Worm (Caenorhabditis elegans) whole organism, L3 larva: Measurements from ENCODE around the gene pqn-32.

ENCODE experiments used
- R02D3.7 ChIP-seq: fragments of 150-350 bp; optimal IDR thresholded peaks from 2 replicates; lab custom pipeline; 2014; ENCODE audit warnings: missing biosample characterization, missing genetic modification characterization
- ZK546.5 ChIP-seq: sonication (generic microtip); optimal IDR thresholded peaks from 2 replicates; lab custom pipeline; 2017; ENCODE audit warnings: missing biosample characterization, missing genetic modification characterization
- aly-2 ChIP-seq: fragments of 150-350 bp; optimal IDR thresholded peaks from 2 replicates; lab custom pipeline; 2014; ENCODE audit warnings: missing biosample characterization, missing genetic modification characterization
- ama-1 ChIP-seq: fragments of 150-350 bp; optimal IDR thresholded peaks from 2 replicates; lab custom pipeline; 2018
- ceh-16 ChIP-seq: sonication (generic microtip); optimal IDR thresholded peaks from 2 replicates; lab custom pipeline; 2017; ENCODE audit warnings: missing biosample characterization, missing genetic modification characterization
- ceh-28 ChIP-seq: fragments of 150-350 bp; optimal IDR thresholded peaks from 2 replicates; lab custom pipeline; 2014; ENCODE audit warnings: missing biosample characterization, missing genetic modification reagents, missing genetic modification characterization
- ceh-82 ChIP-seq: fragments of 150-350 bp; optimal IDR thresholded peaks from 2 replicates; lab custom pipeline; 2014; ENCODE audit warnings: missing biosample characterization, missing genetic modification characterization
- ceh-9 ChIP-seq: sonication (generic microtip); optimal IDR thresholded peaks from 2 replicates; lab custom pipeline; 2018; ENCODE audit warnings: missing biosample characterization, missing genetic modification characterization
- daf-12 ChIP-seq: fragments of 150-350 bp; optimal IDR thresholded peaks from 2 replicates; lab custom pipeline; 2014; ENCODE audit warnings: missing biosample characterization, missing genetic modification reagents, missing genetic modification characterization
- egl-27 ChIP-seq: sonication (generic microtip); optimal IDR thresholded peaks from 4 replicates; lab custom pipeline; 2017; ENCODE audit warnings: missing biosample characterization, missing genetic modification reagents, missing genetic modification characterization
- egl-5 ChIP-seq: fragments of 150-350 bp; optimal IDR thresholded peaks from 2 replicates; lab custom pipeline; 2017; ENCODE audit warnings: missing biosample characterization, missing genetic modification reagents, missing genetic modification characterization, inconsistent platforms
- elt-1 ChIP-seq: fragments of 150-350 bp; optimal IDR thresholded peaks from 2 replicates; lab custom pipeline; 2014; ENCODE audit warnings: missing biosample characterization, missing genetic modification characterization
- elt-2 ChIP-seq: sonication (generic microtip); optimal IDR thresholded peaks from 2 replicates; lab custom pipeline; 2016; ENCODE audit warnings: missing genetic modification reagents, mild to moderate bottlenecking, missing genetic modification characterization, missing compliant biosample characterization
- elt-3 ChIP-seq, 3 experiments: fragments of 150-350 bp in 1 of 3; sonication (generic microtip) in 2 of 3; optimal IDR thresholded peaks; 2 replicates in 2 of 3; 4 replicates in 1 of 3; lab custom pipeline; 2014 to 2017; ENCODE audit warnings: missing biosample characterization in 3 of 3, missing genetic modification characterization in 3 of 3
- eor-1 ChIP-seq, 2 experiments: fragments of 150-350 bp; optimal IDR thresholded peaks; 2 replicates each; lab custom pipeline; 2014 to 2018; ENCODE audit warnings: missing biosample characterization in 2 of 2, missing genetic modification characterization in 2 of 2
- fkh-10 ChIP-seq: sonication (generic microtip); optimal IDR thresholded peaks from 2 replicates; lab custom pipeline; 2017; ENCODE audit warnings: missing biosample characterization, missing genetic modification reagents, missing genetic modification characterization
- fkh-2 ChIP-seq: fragments of 150-350 bp; optimal IDR thresholded peaks from 2 replicates; lab custom pipeline; 2014; ENCODE audit warnings: missing biosample characterization, missing genetic modification reagents, missing genetic modification characterization
- fos-1 ChIP-seq: fragments of 150-350 bp; optimal IDR thresholded peaks from 2 replicates; lab custom pipeline; 2014; ENCODE audit warnings: missing biosample characterization, missing genetic modification characterization
- hmg-11 ChIP-seq: sonication (generic microtip); optimal IDR thresholded peaks from 2 replicates; lab custom pipeline; 2016; ENCODE audit warnings: missing genetic modification characterization, missing compliant biosample characterization
- jun-1 ChIP-seq: fragments of 150-350 bp; optimal IDR thresholded peaks from 2 replicates; lab custom pipeline; 2014; ENCODE audit warnings: missing biosample characterization, missing genetic modification reagents, missing genetic modification characterization
- lin-15B ChIP-seq: fragments of 150-350 bp; optimal IDR thresholded peaks from 2 replicates; lab custom pipeline; 2014; ENCODE audit warnings: missing biosample characterization, missing genetic modification characterization
- lin-39 ChIP-seq: fragments of 150-350 bp; optimal IDR thresholded peaks from 2 replicates; lab custom pipeline; 2018; ENCODE audit warnings: missing biosample characterization, missing genetic modification reagents, missing genetic modification characterization
- lsy-12 ChIP-seq: sonication (generic microtip); optimal IDR thresholded peaks from 2 replicates; lab custom pipeline; 2016; ENCODE audit warnings: mild to moderate bottlenecking, missing genetic modification characterization, missing compliant biosample characterization
- mdl-1 ChIP-seq: fragments of 150-350 bp; optimal IDR thresholded peaks from 2 replicates; lab custom pipeline; 2014; ENCODE audit warnings: missing biosample characterization, missing genetic modification characterization
- mml-1 ChIP-seq: fragments of 150-350 bp; sonication (generic microtip); optimal IDR thresholded peaks from 3 replicates; lab custom pipeline; 2014; ENCODE audit warnings: missing biosample characterization, missing genetic modification characterization
- nfya-1 ChIP-seq: sonication (generic microtip); optimal IDR thresholded peaks from 2 replicates; lab custom pipeline; 2017; ENCODE audit warnings: missing genetic modification characterization, mild to moderate bottlenecking, missing compliant biosample characterization, antibody characterized with exemption, moderate library complexity; ENCODE audit not compliant: insufficient read depth
- nhr-11 ChIP-seq: fragments of 150-350 bp; optimal IDR thresholded peaks from 2 replicates; lab custom pipeline; 2014; ENCODE audit warnings: missing biosample characterization, missing genetic modification characterization
- nhr-12 ChIP-seq: fragments of 150-350 bp; optimal IDR thresholded peaks from 2 replicates; lab custom pipeline; 2014; ENCODE audit warnings: missing biosample characterization, missing genetic modification characterization
- nhr-23 ChIP-seq: fragments of 150-350 bp; optimal IDR thresholded peaks from 2 replicates; lab custom pipeline; 2014; ENCODE audit warnings: missing biosample characterization, missing genetic modification reagents, missing genetic modification characterization
- nhr-237 ChIP-seq: fragments of 150-350 bp; optimal IDR thresholded peaks from 2 replicates; lab custom pipeline; 2014; ENCODE audit warnings: missing biosample characterization, missing genetic modification characterization
- nhr-25 ChIP-seq: sonication (generic microtip); optimal IDR thresholded peaks from 2 replicates; lab custom pipeline; 2017; ENCODE audit warnings: missing biosample characterization, missing genetic modification characterization
- nhr-28 ChIP-seq: fragments of 150-350 bp; optimal IDR thresholded peaks from 2 replicates; lab custom pipeline; 2014; ENCODE audit warnings: missing biosample characterization, missing genetic modification characterization
- nhr-43 ChIP-seq: sonication (generic microtip); optimal IDR thresholded peaks from 2 replicates; lab custom pipeline; 2016; ENCODE audit warnings: mild to moderate bottlenecking, missing genetic modification characterization, missing compliant biosample characterization; ENCODE audit not compliant: poor library complexity, severe bottlenecking
- nhr-67 ChIP-seq: fragments of 150-350 bp; optimal IDR thresholded peaks from 2 replicates; lab custom pipeline; 2014; ENCODE audit warnings: missing biosample characterization, missing genetic modification characterization
- nhr-76 ChIP-seq: fragments of 150-350 bp; sonication (generic microtip); optimal IDR thresholded peaks from 5 replicates; lab custom pipeline; 2014; ENCODE audit warnings: missing biosample characterization, missing genetic modification characterization
- nhr-77 ChIP-seq: fragments of 150-350 bp; optimal IDR thresholded peaks from 2 replicates; lab custom pipeline; 2014; ENCODE audit warnings: missing biosample characterization, missing genetic modification characterization
- pha-4 ChIP-seq: fragments of 150-350 bp; optimal IDR thresholded peaks from 2 replicates; lab custom pipeline; 2014; ENCODE audit warnings: missing biosample characterization, missing genetic modification reagents, missing genetic modification characterization
- pqm-1 ChIP-seq: fragments of 150-350 bp; optimal IDR thresholded peaks from 2 replicates; lab custom pipeline; 2017; ENCODE audit warnings: missing biosample characterization, missing genetic modification characterization, inconsistent platforms
- sea-2 ChIP-seq: fragments of 150-350 bp; sonication (generic microtip); optimal IDR thresholded peaks from 4 replicates; lab custom pipeline; 2014; ENCODE audit warnings: missing biosample characterization, missing genetic modification reagents, missing genetic modification characterization
- skn-1 ChIP-seq: fragments of 150-350 bp; optimal IDR thresholded peaks from 2 replicates; lab custom pipeline; 2014; ENCODE audit warnings: missing biosample characterization, missing genetic modification characterization
- snpc-4 ChIP-seq: fragments of 150-350 bp; optimal IDR thresholded peaks from 2 replicates; lab custom pipeline; 2014; ENCODE audit warnings: missing biosample characterization, missing genetic modification characterization
- tbx-2 ChIP-seq: sonication (generic microtip); optimal IDR thresholded peaks from 2 replicates; lab custom pipeline; 2016; ENCODE audit warnings: mild to moderate bottlenecking, missing genetic modification characterization, missing compliant biosample characterization
- unc-39 ChIP-seq: sonication (generic microtip); optimal IDR thresholded peaks from 4 replicates; lab custom pipeline; 2017; ENCODE audit warnings: missing biosample characterization, missing genetic modification characterization
- unc-62 ChIP-seq: fragments of 150-350 bp; sonication (generic microtip); optimal IDR thresholded peaks from 4 replicates; lab custom pipeline; 2014; ENCODE audit warnings: missing biosample characterization, missing genetic modification reagents, missing genetic modification characterization
- zag-1 ChIP-seq: fragments of 150-350 bp; optimal IDR thresholded peaks from 2 replicates; lab custom pipeline; 2014; ENCODE audit warnings: missing biosample characterization, missing genetic modification characterization
- ztf-11 ChIP-seq: fragments of 150-350 bp; optimal IDR thresholded peaks from 2 replicates; lab custom pipeline; 2014; ENCODE audit warnings: missing biosample characterization, missing genetic modification characterization
- ztf-4 ChIP-seq: fragments of 150-350 bp; optimal IDR thresholded peaks from 2 replicates; lab custom pipeline; 2014; ENCODE audit warnings: missing biosample characterization, missing genetic modification characterization

Gene pqn-32

ce11 chrII:13156071-13156470, 48.3 kb downstream of the pqn-32 start:
- TF ChIP-seq lin-15B (tag; lab: Kevin White, UChicago), result no peak

DNA sequence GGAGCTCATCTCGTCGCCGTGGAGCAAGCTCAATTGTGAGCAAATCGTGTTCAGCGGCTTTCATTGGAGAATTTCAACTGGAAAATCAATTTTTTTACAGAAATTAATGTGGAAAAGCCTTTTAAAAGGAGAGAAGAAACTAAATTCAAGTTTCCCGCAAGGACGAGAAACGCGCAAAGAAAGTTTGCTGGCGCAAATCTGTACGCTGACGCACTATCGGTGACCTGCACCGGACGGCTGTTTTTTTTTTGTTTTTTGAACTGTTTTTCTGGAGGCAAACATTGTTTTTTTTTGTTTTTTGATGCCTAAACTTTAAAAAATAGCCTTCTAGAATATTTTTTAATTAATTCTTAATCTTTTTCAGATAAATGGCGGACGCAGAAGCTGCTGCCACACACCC, 49.2 kb downstream of the pqn-32 start, which contains the start of the genes hpr-17 and F32A11.1:
Gene hpr-17, minus strand, starts transcription at position 77 of the 400 bp plus-strand sequence.
Gene F32A11.1, plus strand, starts transcription at position 359 of the 400 bp plus-strand sequence.
- peak; percentile 45 for TF ChIP-seq fkh-10 (GFP tag; lab: Kevin White, UChicago)
- TF ChIP-seq pqm-1 (tag; lab: Kevin White, UChicago), result peak; percentile 53
- no peak for TF ChIP-seq aly-2 (tag; lab: Kevin White, UChicago)
- TF ChIP-seq eor-1 (tag; optimal IDR thresholded peaks at IDR 0.05; lab: Kevin White, UChicago), result no peak
- no peak for TF ChIP-seq nhr-76
- no peak for TF ChIP-seq ztf-4 (tag; lab: Kevin White, UChicago)
- peak; percentile 94 for TF ChIP-seq lin-15B (tag; lab: Kevin White, UChicago)
- peak; percentile 67 for TF ChIP-seq lsy-12
- peak; percentile 67 for TF ChIP-seq lin-39 (tag; lab: Kevin White, UChicago)
- TF ChIP-seq skn-1, result peak; percentile 64
- TF ChIP-seq elt-1 (tag; lab: Kevin White, UChicago), result no peak
- TF ChIP-seq ceh-82, result peak; percentile 31
- no peak for TF ChIP-seq nhr-28 (tag; lab: Kevin White, UChicago)
- no peak for TF ChIP-seq sea-2 (GFP tag; lab: Kevin White, UChicago)
- TF ChIP-seq hmg-11, result peak; percentile 31
- TF ChIP-seq ztf-11 (tag; lab: Kevin White, UChicago), result no peak
- TF ChIP-seq nhr-43 (tag; lab: Kevin White, UChicago), result peak; percentile 80
- no peak for TF ChIP-seq mdl-1 (tag; lab: Kevin White, UChicago)
- no peak for TF ChIP-seq elt-3 (tag; optimal IDR thresholded peaks at IDR 0.05; lab: Kevin White, UChicago)
- peak; percentile 49 for TF ChIP-seq elt-2 (tag; lab: Kevin White, UChicago)
- peak; percentile 64 for TF ChIP-seq R02D3.7
- peak; percentile 51 for TF ChIP-seq tbx-2 (tag; lab: Kevin White, UChicago)
- no peak for TF ChIP-seq nhr-11
- TF ChIP-seq zag-1 (tag; lab: Kevin White, UChicago), result no peak
- TF ChIP-seq snpc-4 (tag; lab: Kevin White, UChicago), result peak; percentile 87
- TF ChIP-seq unc-39 (tag; lab: Kevin White, UChicago), result no peak
- TF ChIP-seq fos-1 (tag; lab: Kevin White, UChicago), result no peak
- no peak for TF ChIP-seq nhr-77
- no peak for TF ChIP-seq egl-27 (tag; lab: Kevin White, UChicago)
- TF ChIP-seq nhr-12 (tag; lab: Kevin White, UChicago), result no peak
- no peak for TF ChIP-seq ceh-9 (tag; lab: Kevin White, UChicago)
- peak; percentile 87 for TF ChIP-seq nhr-23 (tag; lab: Kevin White, UChicago)
- peak; percentile 92 for TF ChIP-seq pha-4
- TF ChIP-seq nhr-237, result no peak
- peak; percentile 67 for TF ChIP-seq nhr-25 (tag; lab: Kevin White, UChicago)
- no peak for TF ChIP-seq ama-1
- TF ChIP-seq egl-5 (tag; lab: Kevin White, UChicago), result peak; percentile 14
- TF ChIP-seq nfya-1 (tag; lab: Kevin White, UChicago), result peak; percentile 87
- TF ChIP-seq nhr-67 (tag; lab: Kevin White, UChicago), result no peak
- no peak for TF ChIP-seq daf-12 (tag; lab: Kevin White, UChicago)
- TF ChIP-seq ZK546.5 (tag; lab: Kevin White, UChicago), result no peak
- TF ChIP-seq unc-62 (GFP tag; lab: Kevin White, UChicago), result no peak
- TF ChIP-seq fkh-2 (tag; lab: Kevin White, UChicago), result no peak
- peak; percentile 13 for TF ChIP-seq jun-1 (tag; lab: Kevin White, UChicago)
- TF ChIP-seq ceh-28 (tag; lab: Kevin White, UChicago), result peak; percentile 39
- TF ChIP-seq mml-1 (tag; lab: Kevin White, UChicago), result no peak
- TF ChIP-seq ceh-16 (tag; lab: Kevin White, UChicago), result no peak
